Fruit fly (Drosophila melanogaster) whole organism, pupa: Measurements from ENCODE around the gene TotE.
A peak's percentile ranks its signal among the peaks of the same experiment; 100 is the strongest.

Source experiments
- CG10348 ChIP-seq: fragments of 200-800 bp; sonication (Bioruptor generic); IDR thresholded peaks from 2 replicates; pipeline ENCODE4 v1.3.6; 2022; ENCODE audit warnings: missing biosample characterization, missing genetic modification characterization
- CG12605 ChIP-seq: fragments of 200-800 bp; sonication (Bioruptor generic); IDR thresholded peaks from 2 replicates; pipeline ENCODE4 v1.3.6; 2022; ENCODE audit warnings: missing biosample characterization, missing genetic modification characterization
- CG13204 ChIP-seq: fragments of 200-800 bp; sonication (Bioruptor generic); optimal IDR thresholded peaks from 2 replicates; lab custom pipeline; 2018; ENCODE audit warnings: missing biosample characterization, mild to moderate bottlenecking, missing genetic modification characterization, moderate library complexity
- CG14655 ChIP-seq: fragments of 200-800 bp; sonication (Bioruptor generic); optimal IDR thresholded peaks from 3 replicates; lab custom pipeline; 2017; ENCODE audit warnings: mild to moderate bottlenecking, missing biosample characterization, missing genetic modification reagents, missing genetic modification characterization
- CG15710 ChIP-seq: fragments of 200-800 bp; sonication (Bioruptor generic); optimal IDR thresholded peaks from 2 replicates; lab custom pipeline; 2018; ENCODE audit warnings: missing biosample characterization, mild to moderate bottlenecking, missing genetic modification characterization, moderate library complexity
- CG17806 ChIP-seq: fragments of 200-800 bp; sonication (Bioruptor generic); optimal IDR thresholded peaks from 2 replicates; lab custom pipeline; 2018; ENCODE audit warnings: missing biosample characterization, mild to moderate bottlenecking, missing genetic modification characterization, moderate library complexity
- CG32121 ChIP-seq: fragments of 200-800 bp; sonication (Bioruptor generic); IDR thresholded peaks from 2 replicates; pipeline ENCODE4 v1.3.6; 2022; ENCODE audit warnings: missing biosample characterization, missing genetic modification characterization
- CG34367 ChIP-seq: fragments of 200-800 bp; sonication (Bioruptor generic); optimal IDR thresholded peaks from 2 replicates; lab custom pipeline; 2018; ENCODE audit warnings: missing biosample characterization, mild to moderate bottlenecking, missing genetic modification characterization
- CG4496 ChIP-seq: fragments of 200-800 bp; sonication (Bioruptor generic); IDR thresholded peaks from 3 replicates; pipeline ENCODE4 v1.3.6; 2022; ENCODE audit warnings: missing biosample characterization, missing genetic modification characterization
- CG8159 ChIP-seq: fragments of 200-800 bp; sonication (Bioruptor generic); optimal IDR thresholded peaks from 3 replicates; lab custom pipeline; 2018; ENCODE audit warnings: missing biosample characterization, mild to moderate bottlenecking, missing genetic modification characterization, moderate library complexity
- CG8301 ChIP-seq: fragments of 200-800 bp; sonication (Bioruptor generic); optimal IDR thresholded peaks from 2 replicates; lab custom pipeline; 2018; ENCODE audit warnings: missing biosample characterization, mild to moderate bottlenecking, missing genetic modification characterization
- CG9948 ChIP-seq: fragments of 200-800 bp; sonication (Bioruptor generic); optimal IDR thresholded peaks from 2 replicates; lab custom pipeline; 2018; ENCODE audit warnings: missing biosample characterization, mild to moderate bottlenecking, missing genetic modification characterization, moderate library complexity
- D1 ChIP-seq: fragments of 200-800 bp; sonication (Bioruptor generic); optimal IDR thresholded peaks from 2 replicates; lab custom pipeline; 2018; ENCODE audit warnings: missing biosample characterization, mild to moderate bottlenecking, missing genetic modification characterization, moderate library complexity
- EcR ChIP-seq: fragments of 200-800 bp; sonication (Bioruptor generic); optimal IDR thresholded peaks from 3 replicates; lab custom pipeline; 2019; ENCODE audit warnings: missing biosample characterization, missing genetic modification characterization, mild to moderate bottlenecking, moderate library complexity, missing genetic modification reagents
- Ets98B ChIP-seq: fragments of 200-800 bp; sonication (Bioruptor generic); IDR thresholded peaks from 2 replicates; pipeline ENCODE4 v1.3.6; 2022; ENCODE audit warnings: missing biosample characterization, missing genetic modification characterization
- Pif1A ChIP-seq: fragments of 200-800 bp; sonication (Bioruptor generic); optimal IDR thresholded peaks from 3 replicates; lab custom pipeline; 2016; ENCODE audit warnings: missing biosample characterization, missing genetic modification characterization
- Pif1B ChIP-seq: fragments of 200-800 bp; sonication (Bioruptor generic); optimal IDR thresholded peaks from 3 replicates; lab custom pipeline; 2016; ENCODE audit warnings: missing biosample characterization, missing genetic modification characterization
- Snoo ChIP-seq: fragments of 200-800 bp; sonication (Bioruptor generic); optimal IDR thresholded peaks from 3 replicates; lab custom pipeline; 2017; ENCODE audit warnings: missing biosample characterization, mild to moderate bottlenecking, missing genetic modification characterization, inconsistent platforms
- fd96Ca ChIP-seq: fragments of 200-800 bp; sonication (Bioruptor generic); IDR thresholded peaks from 3 replicates; pipeline ENCODE4 v1.3.6; 2022; ENCODE audit warnings: missing biosample characterization, missing genetic modification characterization
- gl ChIP-seq: fragments of 200-800 bp; sonication (Bioruptor generic); optimal IDR thresholded peaks from 2 replicates; lab custom pipeline; 2018; ENCODE audit warnings: missing biosample characterization, mild to moderate bottlenecking, missing genetic modification characterization
- rn ChIP-seq: fragments of 200-800 bp; sonication (Bioruptor generic); IDR thresholded peaks from 2 replicates; pipeline ENCODE4 v1.3.6; 2022; ENCODE audit warnings: missing biosample characterization, missing genetic modification characterization

The TotE gene

DNA sequence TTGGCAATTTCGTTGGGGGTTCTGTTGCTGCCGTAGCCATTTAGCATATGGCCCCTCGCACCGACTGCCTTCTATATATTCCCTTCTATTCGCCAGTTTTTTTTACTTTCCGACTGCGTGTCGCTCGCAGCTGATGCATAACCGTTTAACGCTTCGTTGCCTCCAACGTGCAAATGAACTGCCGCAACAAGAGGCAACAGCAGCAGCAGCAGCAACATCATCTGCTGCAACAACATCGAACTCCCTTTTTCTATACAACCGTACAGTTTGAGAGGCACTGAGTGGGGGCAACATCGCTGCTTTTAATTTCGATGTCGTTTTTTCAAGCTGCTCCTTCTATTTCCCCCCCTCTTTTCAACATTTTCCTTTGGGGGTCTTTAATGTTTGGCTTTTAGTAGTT, 38.9 kb upstream of the TotE start:
- TF ChIP-seq CG13204 (GFP tag; lab: Kevin White, UChicago) (no peak), rn (no peak), fd96Ca (GFP tag; lab: Robert Waterston, UW) (no peak), CG34367 (tag; lab: Kevin White, UChicago) (no peak), CG15710 (tag; lab: Kevin White, UChicago) (no peak), CG14655 (GFP tag; lab: Kevin White, UChicago) (no peak), Snoo (tag; lab: Kevin White, UChicago) (no peak), CG12605 (GFP tag; lab: Robert Waterston, UW) (no peak), CG10348 (GFP tag; lab: Robert Waterston, UW) (no peak), CG8159 (tag; lab: Kevin White, UChicago) (no peak), CG4496 (GFP tag; lab: Robert Waterston, UW) (no peak)
- TF ChIP-seq, all 21 proteins: peak for 0

DNA sequence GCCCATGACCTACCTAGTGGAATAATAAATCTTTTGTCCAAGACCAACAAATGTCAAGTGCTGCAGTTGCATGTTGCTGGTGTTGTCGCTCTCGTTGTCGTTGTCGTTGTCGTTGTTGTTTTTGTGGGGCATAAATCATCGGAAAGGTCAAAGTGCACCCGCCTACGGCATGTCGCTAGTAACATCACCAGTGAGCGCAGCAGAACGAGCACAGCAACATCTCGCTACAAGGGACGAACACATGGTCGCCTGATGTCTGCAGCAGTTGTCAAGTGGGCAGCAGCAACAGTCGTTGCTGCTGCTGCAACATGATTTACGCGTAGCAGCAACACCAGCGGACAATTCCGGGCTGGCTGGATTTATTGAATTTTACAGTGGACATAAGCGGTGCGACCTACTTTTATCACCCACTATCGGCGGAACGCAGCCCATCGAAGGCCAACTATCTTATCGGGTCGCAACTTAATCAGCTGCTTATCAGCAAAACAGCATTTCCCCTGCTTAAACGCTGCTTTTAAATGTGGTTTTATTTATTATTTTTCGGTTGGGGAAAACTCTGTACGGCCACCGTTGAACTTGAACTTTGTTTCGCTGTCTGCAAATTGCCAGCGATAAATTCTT, 38.3 kb upstream of the TotE start:
- TF ChIP-seq fd96Ca (GFP tag; lab: Robert Waterston, UW) (no peak), Snoo (tag; lab: Kevin White, UChicago) (no peak), CG15710 (tag; lab: Kevin White, UChicago) (no peak), CG4496 (GFP tag; lab: Robert Waterston, UW) (no peak)

DNA sequence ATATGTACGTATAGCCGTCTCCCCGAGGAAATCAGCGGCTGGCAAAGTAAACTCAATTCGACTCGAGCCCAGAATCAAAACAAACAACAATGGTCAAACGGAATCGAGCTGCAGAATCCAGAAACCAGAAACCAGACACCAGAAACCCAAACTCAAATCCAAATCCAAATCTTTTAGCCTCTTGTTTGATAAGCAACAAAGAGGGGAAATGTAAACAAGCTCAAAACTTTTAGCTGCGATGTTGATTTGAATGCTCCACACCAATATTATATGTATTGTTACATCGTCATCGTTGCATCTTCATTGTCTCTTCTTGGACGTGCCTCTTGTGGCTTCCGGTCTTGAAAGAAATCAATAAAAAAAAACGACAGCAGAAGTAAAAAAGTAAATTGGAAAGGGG, 36.3 kb upstream of the TotE start:
- TF ChIP-seq D1 (no peak), CG9948 (no peak), Pif1B (no peak), CG13204 (GFP tag; lab: Kevin White, UChicago) (no peak), CG12605 (GFP tag; lab: Robert Waterston, UW) (no peak)

DNA sequence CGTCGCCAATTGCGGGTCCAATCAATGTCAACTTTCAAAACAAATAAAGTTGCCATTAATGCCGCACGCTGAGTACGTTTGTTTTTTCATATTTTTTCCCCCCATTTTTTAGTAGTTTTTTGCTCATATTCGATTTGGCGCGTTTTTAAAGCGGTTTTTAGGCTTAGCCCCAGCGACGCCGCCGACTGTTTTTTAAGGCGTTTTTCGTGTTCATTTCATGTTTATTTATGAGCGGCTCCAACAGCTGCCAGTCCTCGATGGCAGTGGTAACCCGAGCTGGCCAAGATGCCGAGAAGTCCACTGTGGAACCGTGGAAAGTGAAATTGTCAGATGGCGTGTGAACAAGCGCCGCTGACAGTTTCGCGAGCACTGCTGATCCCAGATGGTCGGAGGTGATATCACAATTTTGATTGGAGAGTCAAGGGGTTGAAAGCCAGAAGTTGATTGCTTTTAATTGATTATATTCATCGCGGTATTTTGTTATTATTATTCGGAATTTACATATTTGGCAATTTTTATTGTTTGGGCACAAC, 34.7 kb upstream of the TotE start:
- no peak for TF ChIP-seq CG17806
- no peak for TF ChIP-seq Snoo (tag; lab: Kevin White, UChicago)
- no peak for TF ChIP-seq CG13204 (GFP tag; lab: Kevin White, UChicago)
- TF ChIP-seq Ets98B (GFP tag; lab: Robert Waterston, UW) = no peak
- no peak for TF ChIP-seq CG32121
- no peak for TF ChIP-seq CG8301 (tag; lab: Kevin White, UChicago)
- TF ChIP-seq gl (tag; lab: Kevin White, UChicago) = no peak
- TF ChIP-seq Pif1A (GFP tag; lab: Kevin White, UChicago) = no peak
- TF ChIP-seq CG15710 (tag; lab: Kevin White, UChicago) = no peak
- TF ChIP-seq CG10348 (GFP tag; lab: Robert Waterston, UW) = no peak
- no peak for TF ChIP-seq CG34367 (tag; lab: Kevin White, UChicago)
- TF ChIP-seq CG4496 (GFP tag; lab: Robert Waterston, UW) = no peak; the same call in 2 of the 3 replicates
- TF ChIP-seq CG9948 = no peak
- no peak for TF ChIP-seq fd96Ca (GFP tag; lab: Robert Waterston, UW)
- TF ChIP-seq CG8159 (tag; lab: Kevin White, UChicago) = no peak
- TF ChIP-seq rn = no peak
- TF ChIP-seq CG12605 (GFP tag; lab: Robert Waterston, UW) = no peak
- TF ChIP-seq EcR = no peak
- no peak for TF ChIP-seq D1

DNA sequence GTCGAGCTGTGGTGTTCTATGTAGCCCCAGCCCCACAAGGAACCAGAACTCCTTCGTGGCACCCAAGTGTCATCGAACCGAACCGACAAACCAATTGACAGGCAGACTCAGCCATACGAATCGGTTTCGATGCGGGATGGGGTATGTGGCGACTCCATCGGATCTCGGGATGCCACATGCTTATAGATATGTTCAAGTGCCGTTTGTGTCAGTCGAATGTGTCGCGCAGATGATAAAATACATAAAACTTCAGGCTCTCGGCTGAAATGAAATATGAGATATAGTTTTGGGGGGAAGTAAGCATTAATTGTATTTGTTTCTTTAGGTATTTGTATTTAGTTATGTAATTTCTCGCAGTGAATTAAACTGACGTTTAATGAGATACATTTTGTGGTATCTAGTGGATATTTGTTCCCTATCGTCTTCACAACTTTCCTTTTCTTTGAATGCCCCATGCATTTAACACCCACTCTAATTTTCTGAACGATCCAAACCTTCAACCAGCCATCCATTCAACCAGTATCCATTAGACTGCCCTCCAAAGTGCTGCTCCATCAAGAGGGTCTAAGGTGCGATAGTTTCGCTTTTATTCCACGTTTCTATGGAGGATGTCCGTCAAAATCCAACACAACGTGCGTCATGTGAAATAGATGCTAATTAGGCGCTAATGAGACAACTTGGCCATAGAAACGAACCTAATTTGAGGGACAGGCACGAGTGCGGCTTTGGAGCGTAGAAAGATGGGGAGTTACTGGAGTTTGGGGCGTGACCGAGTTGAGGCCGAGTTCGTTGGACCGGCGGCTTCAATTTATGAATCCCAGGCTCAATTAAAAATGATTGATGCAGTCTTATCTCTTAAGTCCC, 31.2 kb upstream of the TotE start:
- TF ChIP-seq CG13204 (GFP tag; lab: Kevin White, UChicago) = no peak
- peak; percentile 42 for TF ChIP-seq EcR

DNA sequence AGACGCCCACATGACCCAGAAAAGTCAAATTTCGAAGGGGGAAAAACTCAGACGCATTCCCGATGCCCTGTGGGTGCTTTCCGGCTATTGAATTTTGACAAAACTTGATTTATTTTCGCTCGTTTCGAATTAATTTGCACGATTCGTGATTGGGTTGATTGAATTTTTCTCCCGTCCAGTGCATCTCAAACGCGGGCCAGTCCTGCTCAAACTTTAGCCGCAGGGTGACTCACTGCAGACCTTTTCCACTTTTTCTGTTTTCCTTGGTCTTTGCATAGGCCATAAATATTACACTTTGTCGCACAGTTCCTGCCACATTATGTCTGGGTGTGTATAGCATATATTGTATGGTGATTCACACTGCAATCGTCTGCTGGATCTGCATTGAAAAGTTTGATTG, 29.8 kb upstream of the TotE start:
- TF ChIP-seq fd96Ca (GFP tag; lab: Robert Waterston, UW) = 0 out of 3 replicates have a peak, but pooled peaks have one; percentile 22
- no peak for TF ChIP-seq CG12605 (GFP tag; lab: Robert Waterston, UW)
- TF ChIP-seq, all 21 proteins: peak for 1

DNA sequence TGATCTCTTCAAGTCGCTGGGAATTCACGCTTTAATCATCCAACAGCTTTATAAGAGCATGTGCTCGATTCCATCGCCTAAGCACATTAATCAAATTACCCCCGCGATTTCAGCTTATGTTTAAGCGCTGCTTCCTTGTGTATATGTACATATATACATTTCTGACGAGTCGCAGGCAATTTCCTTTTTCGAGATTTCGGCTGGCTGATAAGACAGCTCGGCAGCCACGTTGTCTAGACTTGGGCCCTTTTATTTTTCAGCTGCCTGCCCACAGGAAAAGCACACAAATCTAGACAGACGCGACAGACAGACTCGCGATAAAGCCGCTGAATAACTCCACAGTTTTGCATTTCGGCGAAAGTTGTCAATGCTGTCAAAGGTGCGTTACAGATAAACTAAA, 29.2 kb upstream of the TotE start:
- TF ChIP-seq fd96Ca (GFP tag; lab: Robert Waterston, UW) (no peak), CG15710 (tag; lab: Kevin White, UChicago) (no peak)
